Worm (Caenorhabditis elegans) whole organism, L1 larva: ENCODE measurements around the gene Y47D3B.4.

ENCODE experiments used
- ceh-90 ChIP-seq: sonication (generic microtip); optimal IDR thresholded peaks from 2 replicates; lab custom pipeline; 2016; ENCODE audit warnings: missing genetic modification characterization, missing compliant biosample characterization
- ces-1 ChIP-seq: fragments of 150-350 bp; optimal IDR thresholded peaks from 2 replicates; lab custom pipeline; 2014; ENCODE audit warnings: missing biosample characterization, missing genetic modification reagents, missing genetic modification characterization
- dpl-1 ChIP-seq, 3 experiments: fragments of 150-350 bp in 2 of 3; sonication (generic microtip) in 1 of 3; optimal IDR thresholded peaks; 2 replicates each; lab custom pipeline; 2014 to 2017; ENCODE audit warnings: missing biosample characterization in 3 of 3, missing genetic modification characterization in 3 of 3, missing genetic modification reagents in 3 of 3
- egl-13 ChIP-seq: sonication (generic microtip); optimal IDR thresholded peaks from 2 replicates; lab custom pipeline; 2016; ENCODE audit warnings: missing genotype, missing genetic modification reagents, missing genetic modification characterization, missing compliant biosample characterization
- nhr-12 ChIP-seq: sonication (generic microtip); optimal IDR thresholded peaks from 2 replicates; lab custom pipeline; 2017; ENCODE audit warnings: missing biosample characterization, missing genetic modification characterization
- nhr-237 ChIP-seq: fragments of 150-350 bp; optimal IDR thresholded peaks from 2 replicates; lab custom pipeline; 2014; ENCODE audit warnings: missing biosample characterization, missing genetic modification characterization
- nhr-76 ChIP-seq: sonication (generic microtip); optimal IDR thresholded peaks from 2 replicates; lab custom pipeline; 2017; ENCODE audit warnings: missing biosample characterization, missing genetic modification characterization
- nhr-85 ChIP-seq: sonication (generic microtip); peaks from one replicate; lab custom pipeline; 2016; ENCODE audit warnings: missing genetic modification characterization, inconsistent platforms, missing compliant biosample characterization
- sptf-1 ChIP-seq: fragments of 150-350 bp; optimal IDR thresholded peaks from 2 replicates; lab custom pipeline; 2014; ENCODE audit warnings: missing biosample characterization, missing genetic modification characterization
- unc-86 ChIP-seq: sonication (generic microtip); optimal IDR thresholded peaks from 2 replicates; lab custom pipeline; 2016; ENCODE audit warnings: missing genetic modification characterization, missing compliant biosample characterization
- zag-1 ChIP-seq: fragments of 150-350 bp; optimal IDR thresholded peaks from 2 replicates; lab custom pipeline; 2014; ENCODE audit warnings: missing biosample characterization, missing genetic modification characterization
- zip-4 ChIP-seq: fragments of 200-800 bp; sonication (Bioruptor generic); optimal IDR thresholded peaks from 2 replicates; lab custom pipeline; 2018; ENCODE audit warnings: mild to moderate bottlenecking, missing genetic modification characterization, moderate library complexity, missing compliant biosample characterization

ce11 chrIII:11424815-11425214 lies 19.7 kb downstream of the Y47D3B.4 start:
- TF ChIP-seq nhr-237 (tag; lab: Kevin White, UChicago) (no peak), unc-86 (tag; lab: Kevin White, UChicago) (no peak), sptf-1 (tag; lab: Kevin White, UChicago) (no peak), zag-1 (no peak), egl-13 (no peak), nhr-76 (tag; lab: Kevin White, UChicago) (no peak), zip-4 (GFP tag; lab: Kevin White, UChicago) (no peak), ceh-90 (tag; lab: Kevin White, UChicago) (no peak), ces-1 (GFP tag; lab: Kevin White, UChicago) (no peak), nhr-12 (tag; lab: Kevin White, UChicago) (no peak), nhr-85 (tag; lab: Kevin White, UChicago) (no peak), dpl-1 (GFP tag; optimal IDR thresholded peaks at IDR 0.05; lab: Kevin White, UChicago) (no peak)
